Fruit fly (Drosophila melanogaster) whole organism, adult: ENCODE results near the gene fwe.

ENCODE experiments used
- CG11617 ChIP-seq: fragments of 200-800 bp; sonication (Bioruptor generic); optimal IDR thresholded peaks from 2 replicates; lab custom pipeline; 2017; ENCODE audit warnings: mild to moderate bottlenecking, missing biosample characterization, missing genetic modification reagents, missing genetic modification characterization
- CG33017 ChIP-seq: fragments of 200-800 bp; sonication (Bioruptor generic); optimal IDR thresholded peaks from 2 replicates; lab custom pipeline; 2018; ENCODE audit warnings: missing biosample characterization, mild to moderate bottlenecking, missing genetic modification characterization, moderate library complexity
- CG5204 ChIP-seq: fragments of 200-800 bp; sonication (Bioruptor generic); optimal IDR thresholded peaks from 2 replicates; lab custom pipeline; 2016; ENCODE audit warnings: missing biosample characterization, missing genetic modification characterization
- CG7045 ChIP-seq: fragments of 200-800 bp; sonication (Bioruptor generic); optimal IDR thresholded peaks from 2 replicates; lab custom pipeline; 2017; ENCODE audit warnings: missing biosample characterization, mild to moderate bottlenecking, missing genetic modification characterization
- Clk ChIP-seq: fragments of 200-800 bp; sonication (Bioruptor generic); optimal IDR thresholded peaks from 2 replicates; lab custom pipeline; 2017; ENCODE audit warnings: missing biosample characterization, missing genetic modification characterization
- Crg-1 ChIP-seq: fragments of 200-800 bp; sonication (Bioruptor generic); optimal IDR thresholded peaks from 2 replicates; lab custom pipeline; 2016; ENCODE audit warnings: missing biosample characterization, missing genetic modification characterization
- cnc ChIP-seq, 2 experiments: fragments of >200 bp; optimal IDR thresholded peaks; 2 replicates each; lab custom pipeline; 2017

DNA sequence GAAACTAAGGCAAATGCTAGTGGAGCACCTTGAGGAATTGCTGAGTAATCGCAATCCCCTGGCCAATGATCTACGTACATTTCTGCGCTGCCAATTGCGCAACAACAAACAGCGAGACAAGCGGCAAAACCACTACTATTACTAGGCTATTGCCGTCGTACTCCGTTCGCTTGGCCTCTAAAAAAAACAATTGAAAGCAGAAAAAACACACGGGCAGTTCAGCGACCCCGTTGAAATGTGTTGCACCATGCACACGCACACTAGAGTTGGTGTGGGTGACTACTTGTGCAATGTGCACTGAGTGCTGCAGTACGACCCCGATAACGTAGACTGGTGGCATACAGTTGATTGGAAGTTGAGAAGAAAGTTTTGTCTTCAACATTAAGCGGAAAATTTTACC is 8.3 kb upstream of the fwe start:
- peak; percentile 41 to 90 for TF ChIP-seq cnc (optimal IDR thresholded peaks at IDR 0.05; lab: Kevin White, UChicago)
- TF ChIP-seq CG5204 (GFP tag; lab: Kevin White, UChicago): no peak
- no peak for TF ChIP-seq Crg-1 (GFP tag; lab: Kevin White, UChicago)
- TF ChIP-seq CG33017 (tag; lab: Kevin White, UChicago): no peak
- TF ChIP-seq CG7045 (GFP tag; lab: Kevin White, UChicago): no peak
- no peak for TF ChIP-seq CG11617 (GFP tag; lab: Kevin White, UChicago)
- no peak for TF ChIP-seq Clk (GFP tag; lab: Kevin White, UChicago)
